Worm (Caenorhabditis elegans): ENCODE measurements around the gene T19C3.5.

DNA sequence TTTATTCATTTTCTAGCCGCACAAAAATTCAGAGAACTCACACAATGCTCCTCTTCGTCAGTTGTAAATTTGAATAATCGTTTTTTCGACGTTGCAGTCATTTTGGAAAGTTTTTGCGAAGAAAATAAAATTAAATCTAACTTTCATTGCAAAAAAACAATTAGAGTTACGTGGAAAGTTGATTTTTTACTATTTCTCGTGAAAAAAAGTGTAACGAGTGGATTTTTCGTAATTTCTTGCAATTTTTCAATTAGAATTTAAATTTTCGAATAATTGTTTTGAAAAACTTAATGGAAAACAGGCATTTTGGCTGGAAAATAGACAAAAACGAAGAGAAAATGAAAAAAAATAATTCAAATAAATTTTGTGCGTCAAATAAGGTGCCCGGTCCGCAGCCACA lies 29.1 kb downstream of the T19C3.5 start, which contains the start of gene Y55B1AR.2:
- TF ChIP-seq rnt-1 (tag; optimal IDR thresholded peaks at IDR 0.05): no peak
- TF ChIP-seq K09A11.1 (tag; optimal IDR thresholded peaks at IDR 0.05; ENCODE audit: insufficient read depth): no peak
- no peak for TF ChIP-seq pax-1 (tag; optimal IDR thresholded peaks at IDR 0.05)
- TF ChIP-seq hlh-13 (GFP tag; optimal IDR thresholded peaks at IDR 0.05): no peak
- TF ChIP-seq nfya-1 (tag; optimal IDR thresholded peaks at IDR 0.05): no peak
- no peak for TF ChIP-seq ahr-1 (tag; optimal IDR thresholded peaks at IDR 0.05)
- no peak for TF ChIP-seq unc-86 (tag; optimal IDR thresholded peaks at IDR 0.05)
